Worm (Caenorhabditis elegans) whole organism, L2 larva: ENCODE measurements around the gene srh-122.

ENCODE experiments used
- R02D3.7 ChIP-seq: fragments of 150-350 bp; optimal IDR thresholded peaks from 2 replicates; lab custom pipeline; 2014; ENCODE audit warnings: missing biosample characterization, missing genetic modification characterization
- ceh-16 ChIP-seq: fragments of 150-350 bp; optimal IDR thresholded peaks from 2 replicates; lab custom pipeline; 2014; ENCODE audit warnings: missing biosample characterization, missing genetic modification characterization
- ceh-82 ChIP-seq: fragments of 150-350 bp; optimal IDR thresholded peaks from 2 replicates; lab custom pipeline; 2014; ENCODE audit warnings: missing biosample characterization, missing genetic modification characterization
- dmd-4 ChIP-seq: sonication (generic microtip); optimal IDR thresholded peaks from 2 replicates; lab custom pipeline; 2017; ENCODE audit warnings: missing biosample characterization, missing genetic modification characterization
- elt-1 ChIP-seq: fragments of 150-350 bp; optimal IDR thresholded peaks from 2 replicates; lab custom pipeline; 2014; ENCODE audit warnings: missing biosample characterization, missing genetic modification characterization
- elt-3 ChIP-seq: sonication (generic microtip); optimal IDR thresholded peaks from 2 replicates; lab custom pipeline; 2017; ENCODE audit warnings: missing biosample characterization, missing genetic modification characterization
- lin-39 ChIP-seq: fragments of 150-350 bp; optimal IDR thresholded peaks from 2 replicates; lab custom pipeline; 2014; ENCODE audit warnings: missing biosample characterization, missing genetic modification reagents, missing genetic modification characterization
- nhr-23 ChIP-seq: fragments of 150-350 bp; optimal IDR thresholded peaks from 2 replicates; lab custom pipeline; 2014; ENCODE audit warnings: missing biosample characterization, missing genetic modification reagents, missing genetic modification characterization
- snpc-4 ChIP-seq: fragments of 150-350 bp; optimal IDR thresholded peaks from 2 replicates; lab custom pipeline; 2014; ENCODE audit warnings: missing biosample characterization, missing genetic modification characterization
- zag-1 ChIP-seq: fragments of 150-350 bp; optimal IDR thresholded peaks from 2 replicates; lab custom pipeline; 2014; ENCODE audit warnings: missing biosample characterization, missing genetic modification characterization
- ztf-11 ChIP-seq: sonication (generic microtip); optimal IDR thresholded peaks from 2 replicates; lab custom pipeline; 2017; ENCODE audit warnings: missing biosample characterization, missing genetic modification characterization

- TF ChIP-seq nhr-23 (tag; lab: Kevin White, UChicago): no peak
- TF ChIP-seq elt-1 (tag; lab: Kevin White, UChicago): no peak
- TF ChIP-seq ztf-11 (tag; lab: Kevin White, UChicago): no peak
- no peak for TF ChIP-seq zag-1
- no peak for TF ChIP-seq R02D3.7
- TF ChIP-seq elt-3 (tag; lab: Kevin White, UChicago): no peak
- no peak for TF ChIP-seq lin-39 (tag; lab: Kevin White, UChicago)
- TF ChIP-seq dmd-4 (tag; lab: Kevin White, UChicago): no peak
- TF ChIP-seq snpc-4: no peak
- no peak for TF ChIP-seq ceh-82 (tag; lab: Kevin White, UChicago)
- no peak for TF ChIP-seq ceh-16
Measured at ce11 chrV:15404859-15405258, 27.1 kb upstream of the srh-122 start, which contains the start of gene srh-258.
